Worm (Caenorhabditis elegans): ENCODE measurements around the gene his-2.

Gene his-2

DNA sequence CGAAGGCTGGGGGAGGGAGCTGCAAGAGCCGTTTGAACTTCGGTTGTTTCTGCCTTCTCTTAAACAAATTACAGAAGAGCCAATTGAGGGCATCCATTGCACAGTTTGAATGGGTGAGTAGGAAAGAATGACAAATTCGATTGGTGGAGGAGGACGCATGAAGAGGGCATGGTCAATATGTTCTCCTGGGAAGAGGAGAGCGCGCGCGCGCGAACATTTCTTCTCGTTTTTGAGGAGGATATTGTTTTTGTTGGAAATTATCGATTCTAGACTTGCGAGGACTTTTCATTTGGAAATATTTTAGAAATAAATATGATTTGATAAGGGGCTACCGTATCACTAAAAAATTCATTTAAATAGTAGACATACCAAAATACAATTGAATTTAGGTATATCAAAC, 10.5 kb downstream of the his-2 start, which contains the start of gene T10C6.7 (continued):
- TF ChIP-seq nhr-179 (tag; optimal IDR thresholded peaks at IDR 0.05) = no peak

DNA sequence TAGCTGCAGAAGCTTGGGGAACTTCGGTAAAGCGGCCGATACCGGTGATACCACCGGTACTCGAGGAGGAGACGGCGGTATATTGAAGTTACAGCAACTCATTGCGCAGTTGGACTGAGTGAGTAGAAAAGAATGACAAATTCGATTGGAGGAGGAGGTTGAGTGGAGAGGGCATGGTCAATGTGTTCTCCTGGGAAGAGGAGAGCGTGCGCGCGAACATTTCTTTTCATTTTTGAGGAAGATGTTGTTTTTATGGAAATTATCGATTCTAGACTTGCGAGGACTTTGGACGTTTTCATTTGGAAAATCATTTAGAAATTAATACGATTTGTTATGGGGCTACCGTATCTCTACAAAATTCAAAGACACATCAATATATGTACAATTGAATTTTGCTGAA, 12.8 kb downstream of the his-2 start:
- TF ChIP-seq aptf-2 (GFP tag; conservative IDR thresholded peaks at IDR 0.05) (peak; percentile 92), hmg-1.2 (GFP tag; IDR thresholded peaks at IDR 0.05) (no peak)

DNA sequence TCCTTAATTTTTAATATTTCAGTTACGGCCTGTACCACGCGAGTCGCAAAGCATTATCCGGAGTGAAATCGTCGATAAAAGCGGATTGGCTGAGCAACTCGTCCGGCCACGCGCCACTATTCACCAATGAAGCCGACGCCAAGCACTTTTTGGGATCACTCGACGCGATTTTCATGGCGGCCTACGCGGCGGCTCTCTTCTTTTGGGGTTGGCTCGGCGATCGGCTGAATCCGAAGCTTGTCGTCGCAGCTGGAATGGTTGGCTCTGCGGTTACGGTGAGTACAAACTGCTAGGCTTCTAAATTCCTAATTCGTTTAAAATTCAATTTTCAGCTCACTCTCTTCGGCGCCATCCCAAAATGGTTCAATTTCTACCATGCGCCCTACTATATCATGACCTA, 17.2 kb downstream of the his-2 start:
- TF ChIP-seq zfh-2 (GFP tag; conservative IDR thresholded peaks at IDR 0.05) = peak; percentile 51
- no peak for TF ChIP-seq madf-6 (GFP tag; IDR thresholded peaks at IDR 0.05)

DNA sequence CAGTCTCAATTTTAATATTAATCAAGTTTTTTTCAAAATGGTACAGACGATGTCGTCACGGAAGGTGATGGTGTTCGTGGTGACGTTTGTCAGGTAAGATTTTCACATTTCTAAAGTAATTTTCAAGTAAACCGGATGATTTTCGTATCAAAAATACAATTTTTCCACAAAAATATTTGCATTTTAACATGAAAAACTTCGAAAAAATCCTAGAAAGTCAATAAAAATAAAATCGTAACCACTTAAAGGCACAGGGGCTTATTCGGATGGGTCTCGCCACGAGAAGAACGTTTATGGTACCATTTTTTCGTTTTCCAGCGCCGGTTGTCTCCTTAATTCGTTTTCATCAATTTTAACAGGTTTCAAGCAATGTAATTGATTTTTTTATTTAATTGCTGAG, 17.8 kb downstream of the his-2 start, which contains the start of gene T10C6.6:
T10C6.6 (plus strand) TSS at position 27 of the 400 bp plus-strand sequence.
- TF ChIP-seq F49E8.2 (tag; optimal IDR thresholded peaks at IDR 0.05; ENCODE audit: insufficient read depth) (peak; percentile 1), him-1 (tag; optimal IDR thresholded peaks at IDR 0.05) (peak; percentile 12), ceh-79 (tag; optimal IDR thresholded peaks at IDR 0.05) (peak; percentile 38), madf-8 (GFP tag; conservative IDR thresholded peaks at IDR 0.05) (peak; percentile 38; the same call in 1 of the 2 replicates), madf-6 (GFP tag; IDR thresholded peaks at IDR 0.05) (peak; percentile 81), D2030.7 (GFP tag; IDR thresholded peaks at IDR 0.05) (peak; percentile 56), cebp-2 (GFP tag; IDR thresholded peaks at IDR 0.05) (no peak), xnd-1 (tag; optimal IDR thresholded peaks at IDR 0.05) (peak; percentile 79), snpc-3.4 (tag; optimal IDR thresholded peaks at IDR 0.05) (no peak), F39B2.1 (GFP tag; IDR thresholded peaks at IDR 0.05) (no peak), Y56A3A.18 (GFP tag; IDR thresholded peaks at IDR 0.05) (no peak), fkh-3 (tag; optimal IDR thresholded peaks at IDR 0.05) (no peak), tbp1 (GFP tag; optimal IDR thresholded peaks at IDR 0.05) (no peak), ekl-4 (GFP tag; IDR thresholded peaks at IDR 0.05) (peak; percentile 54; the same call in 1 of the 2 replicates), chd-7 (tag; optimal IDR thresholded peaks at IDR 0.05) (no peak), nhr-27 (tag; optimal IDR thresholded peaks at IDR 0.05) (no peak), ceh-100 (GFP tag; IDR thresholded peaks at IDR 0.05) (no peak), F10E7.11 (tag; optimal IDR thresholded peaks at IDR 0.05) (no peak), ceh-40 (GFP tag; IDR thresholded peaks at IDR 0.05) (no peak), F33H1.4 (GFP tag; IDR thresholded peaks at IDR 0.05) (peak; percentile 84), egl-44 (GFP tag; IDR thresholded peaks at IDR 0.05) (no peak), ztf-28 (GFP tag; IDR thresholded peaks at IDR 0.05) (no peak), madf-3 (GFP tag; IDR thresholded peaks at IDR 0.05) (no peak), unc-62 (GFP tag; optimal IDR thresholded peaks at IDR 0.05) (no peak), ama-1 (optimal IDR thresholded peaks at IDR 0.05) (no peak), ama-1 (GFP tag; optimal IDR thresholded peaks at IDR 0.05) (no peak), snpc-4 (GFP tag; optimal IDR thresholded peaks at IDR 0.05) (no peak), snpc-4 (tag; optimal IDR thresholded peaks at IDR 0.05) (peak in 2 of 4 experiments; percentile 24 to 35), nhr-179 (tag; optimal IDR thresholded peaks at IDR 0.05) (no peak), snpc-1.3 (tag; optimal IDR thresholded peaks at IDR 0.05; ENCODE audit: insufficient read depth) (no peak), lsl-1 (GFP tag; optimal IDR thresholded peaks at IDR 0.05) (peak; percentile 88), egrh-3 (GFP tag; IDR thresholded peaks at IDR 0.05) (no peak), B0336.3 (GFP tag; IDR thresholded peaks at IDR 0.05) (peak; percentile 24; the same call in 1 of the 2 replicates), ztf-3 (GFP tag; optimal IDR thresholded peaks at IDR 0.05) (no peak)

Data from whole organism, young adult.